Worm (Caenorhabditis elegans) whole organism, L3 larva: ENCODE results near the gene C45G9.5.
A peak's percentile ranks its signal among the peaks of the same experiment; 100 is the strongest.

Experiments used
- R02D3.7 ChIP-seq: fragments of 150-350 bp; optimal IDR thresholded peaks from 2 replicates; lab custom pipeline; 2014; ENCODE audit warnings: missing biosample characterization, missing genetic modification characterization
- ZK546.5 ChIP-seq: sonication (generic microtip); optimal IDR thresholded peaks from 2 replicates; lab custom pipeline; 2017; ENCODE audit warnings: missing biosample characterization, missing genetic modification characterization
- aly-2 ChIP-seq: fragments of 150-350 bp; optimal IDR thresholded peaks from 2 replicates; lab custom pipeline; 2014; ENCODE audit warnings: missing biosample characterization, missing genetic modification characterization
- ama-1 ChIP-seq: fragments of 150-350 bp; optimal IDR thresholded peaks from 2 replicates; lab custom pipeline; 2018
- ceh-16 ChIP-seq: sonication (generic microtip); optimal IDR thresholded peaks from 2 replicates; lab custom pipeline; 2017; ENCODE audit warnings: missing biosample characterization, missing genetic modification characterization
- ceh-82 ChIP-seq: fragments of 150-350 bp; optimal IDR thresholded peaks from 2 replicates; lab custom pipeline; 2014; ENCODE audit warnings: missing biosample characterization, missing genetic modification characterization
- ceh-9 ChIP-seq: sonication (generic microtip); optimal IDR thresholded peaks from 2 replicates; lab custom pipeline; 2018; ENCODE audit warnings: missing biosample characterization, missing genetic modification characterization
- daf-12 ChIP-seq: fragments of 150-350 bp; optimal IDR thresholded peaks from 2 replicates; lab custom pipeline; 2014; ENCODE audit warnings: missing biosample characterization, missing genetic modification reagents, missing genetic modification characterization
- egl-27 ChIP-seq: sonication (generic microtip); optimal IDR thresholded peaks from 4 replicates; lab custom pipeline; 2017; ENCODE audit warnings: missing biosample characterization, missing genetic modification reagents, missing genetic modification characterization
- egl-5 ChIP-seq: fragments of 150-350 bp; optimal IDR thresholded peaks from 2 replicates; lab custom pipeline; 2017; ENCODE audit warnings: missing biosample characterization, missing genetic modification reagents, missing genetic modification characterization, inconsistent platforms
- elt-1 ChIP-seq: fragments of 150-350 bp; optimal IDR thresholded peaks from 2 replicates; lab custom pipeline; 2014; ENCODE audit warnings: missing biosample characterization, missing genetic modification characterization
- elt-2 ChIP-seq: sonication (generic microtip); optimal IDR thresholded peaks from 2 replicates; lab custom pipeline; 2016; ENCODE audit warnings: missing genetic modification reagents, mild to moderate bottlenecking, missing genetic modification characterization, missing compliant biosample characterization
- elt-3 ChIP-seq, 3 experiments: fragments of 150-350 bp in 1 of 3; sonication (generic microtip) in 2 of 3; optimal IDR thresholded peaks; 2 replicates in 2 of 3; 4 replicates in 1 of 3; lab custom pipeline; 2014 to 2017; ENCODE audit warnings: missing biosample characterization in 3 of 3, missing genetic modification characterization in 3 of 3
- eor-1 ChIP-seq, 2 experiments: fragments of 150-350 bp; optimal IDR thresholded peaks; 2 replicates each; lab custom pipeline; 2014 to 2018; ENCODE audit warnings: missing biosample characterization in 2 of 2, missing genetic modification characterization in 2 of 2
- fkh-10 ChIP-seq: sonication (generic microtip); optimal IDR thresholded peaks from 2 replicates; lab custom pipeline; 2017; ENCODE audit warnings: missing biosample characterization, missing genetic modification reagents, missing genetic modification characterization
- fkh-2 ChIP-seq: fragments of 150-350 bp; optimal IDR thresholded peaks from 2 replicates; lab custom pipeline; 2014; ENCODE audit warnings: missing biosample characterization, missing genetic modification reagents, missing genetic modification characterization
- fos-1 ChIP-seq: fragments of 150-350 bp; optimal IDR thresholded peaks from 2 replicates; lab custom pipeline; 2014; ENCODE audit warnings: missing biosample characterization, missing genetic modification characterization
- hmg-11 ChIP-seq: sonication (generic microtip); optimal IDR thresholded peaks from 2 replicates; lab custom pipeline; 2016; ENCODE audit warnings: missing genetic modification characterization, missing compliant biosample characterization
- jun-1 ChIP-seq: fragments of 150-350 bp; optimal IDR thresholded peaks from 2 replicates; lab custom pipeline; 2014; ENCODE audit warnings: missing biosample characterization, missing genetic modification reagents, missing genetic modification characterization
- lin-15B ChIP-seq: fragments of 150-350 bp; optimal IDR thresholded peaks from 2 replicates; lab custom pipeline; 2014; ENCODE audit warnings: missing biosample characterization, missing genetic modification characterization
- lin-39 ChIP-seq: fragments of 150-350 bp; optimal IDR thresholded peaks from 2 replicates; lab custom pipeline; 2018; ENCODE audit warnings: missing biosample characterization, missing genetic modification reagents, missing genetic modification characterization
- lsy-12 ChIP-seq: sonication (generic microtip); optimal IDR thresholded peaks from 2 replicates; lab custom pipeline; 2016; ENCODE audit warnings: mild to moderate bottlenecking, missing genetic modification characterization, missing compliant biosample characterization
- mdl-1 ChIP-seq: fragments of 150-350 bp; optimal IDR thresholded peaks from 2 replicates; lab custom pipeline; 2014; ENCODE audit warnings: missing biosample characterization, missing genetic modification characterization
- mml-1 ChIP-seq: fragments of 150-350 bp; sonication (generic microtip); optimal IDR thresholded peaks from 3 replicates; lab custom pipeline; 2014; ENCODE audit warnings: missing biosample characterization, missing genetic modification characterization
- nfya-1 ChIP-seq: sonication (generic microtip); optimal IDR thresholded peaks from 2 replicates; lab custom pipeline; 2017; ENCODE audit warnings: missing genetic modification characterization, mild to moderate bottlenecking, missing compliant biosample characterization, antibody characterized with exemption, moderate library complexity; ENCODE audit not compliant: insufficient read depth
- nhr-12 ChIP-seq: fragments of 150-350 bp; optimal IDR thresholded peaks from 2 replicates; lab custom pipeline; 2014; ENCODE audit warnings: missing biosample characterization, missing genetic modification characterization
- nhr-23 ChIP-seq: fragments of 150-350 bp; optimal IDR thresholded peaks from 2 replicates; lab custom pipeline; 2014; ENCODE audit warnings: missing biosample characterization, missing genetic modification reagents, missing genetic modification characterization
- nhr-237 ChIP-seq: fragments of 150-350 bp; optimal IDR thresholded peaks from 2 replicates; lab custom pipeline; 2014; ENCODE audit warnings: missing biosample characterization, missing genetic modification characterization
- nhr-25 ChIP-seq: sonication (generic microtip); optimal IDR thresholded peaks from 2 replicates; lab custom pipeline; 2017; ENCODE audit warnings: missing biosample characterization, missing genetic modification characterization
- nhr-28 ChIP-seq: fragments of 150-350 bp; optimal IDR thresholded peaks from 2 replicates; lab custom pipeline; 2014; ENCODE audit warnings: missing biosample characterization, missing genetic modification characterization
- nhr-43 ChIP-seq: sonication (generic microtip); optimal IDR thresholded peaks from 2 replicates; lab custom pipeline; 2016; ENCODE audit warnings: mild to moderate bottlenecking, missing genetic modification characterization, missing compliant biosample characterization; ENCODE audit not compliant: poor library complexity, severe bottlenecking
- nhr-67 ChIP-seq: fragments of 150-350 bp; optimal IDR thresholded peaks from 2 replicates; lab custom pipeline; 2014; ENCODE audit warnings: missing biosample characterization, missing genetic modification characterization
- nhr-76 ChIP-seq: fragments of 150-350 bp; sonication (generic microtip); optimal IDR thresholded peaks from 5 replicates; lab custom pipeline; 2014; ENCODE audit warnings: missing biosample characterization, missing genetic modification characterization
- nhr-77 ChIP-seq: fragments of 150-350 bp; optimal IDR thresholded peaks from 2 replicates; lab custom pipeline; 2014; ENCODE audit warnings: missing biosample characterization, missing genetic modification characterization
- pha-4 ChIP-seq: fragments of 150-350 bp; optimal IDR thresholded peaks from 2 replicates; lab custom pipeline; 2014; ENCODE audit warnings: missing biosample characterization, missing genetic modification reagents, missing genetic modification characterization
- pqm-1 ChIP-seq: fragments of 150-350 bp; optimal IDR thresholded peaks from 2 replicates; lab custom pipeline; 2017; ENCODE audit warnings: missing biosample characterization, missing genetic modification characterization, inconsistent platforms
- sea-2 ChIP-seq: fragments of 150-350 bp; sonication (generic microtip); optimal IDR thresholded peaks from 4 replicates; lab custom pipeline; 2014; ENCODE audit warnings: missing biosample characterization, missing genetic modification reagents, missing genetic modification characterization
- skn-1 ChIP-seq: fragments of 150-350 bp; optimal IDR thresholded peaks from 2 replicates; lab custom pipeline; 2014; ENCODE audit warnings: missing biosample characterization, missing genetic modification characterization
- snpc-4 ChIP-seq: fragments of 150-350 bp; optimal IDR thresholded peaks from 2 replicates; lab custom pipeline; 2014; ENCODE audit warnings: missing biosample characterization, missing genetic modification characterization
- tbx-2 ChIP-seq: sonication (generic microtip); optimal IDR thresholded peaks from 2 replicates; lab custom pipeline; 2016; ENCODE audit warnings: mild to moderate bottlenecking, missing genetic modification characterization, missing compliant biosample characterization
- unc-39 ChIP-seq: sonication (generic microtip); optimal IDR thresholded peaks from 4 replicates; lab custom pipeline; 2017; ENCODE audit warnings: missing biosample characterization, missing genetic modification characterization
- unc-62 ChIP-seq: fragments of 150-350 bp; sonication (generic microtip); optimal IDR thresholded peaks from 4 replicates; lab custom pipeline; 2014; ENCODE audit warnings: missing biosample characterization, missing genetic modification reagents, missing genetic modification characterization
- zag-1 ChIP-seq: fragments of 150-350 bp; optimal IDR thresholded peaks from 2 replicates; lab custom pipeline; 2014; ENCODE audit warnings: missing biosample characterization, missing genetic modification characterization
- ztf-11 ChIP-seq: fragments of 150-350 bp; optimal IDR thresholded peaks from 2 replicates; lab custom pipeline; 2014; ENCODE audit warnings: missing biosample characterization, missing genetic modification characterization
- ztf-4 ChIP-seq: fragments of 150-350 bp; optimal IDR thresholded peaks from 2 replicates; lab custom pipeline; 2014; ENCODE audit warnings: missing biosample characterization, missing genetic modification characterization

Gene C45G9.5

DNA sequence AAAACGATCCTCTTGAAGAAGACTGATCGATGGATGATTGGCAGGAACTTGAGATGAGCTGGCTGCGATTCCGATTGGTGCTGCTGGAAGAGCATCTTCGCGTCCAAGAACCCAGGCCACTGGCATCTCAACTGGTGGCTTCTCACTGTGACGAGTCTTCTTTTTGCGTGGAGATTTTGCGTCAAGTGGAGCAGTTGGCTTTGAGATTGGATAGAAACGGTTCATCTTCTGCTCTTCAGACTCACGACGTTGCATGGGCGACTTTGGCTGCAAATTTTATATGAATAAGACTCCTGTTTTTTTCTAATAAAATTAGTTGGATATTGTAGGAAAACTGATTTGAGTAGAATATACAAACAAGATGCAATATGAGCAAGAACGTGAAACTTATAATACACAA is 37.2 kb upstream of the C45G9.5 start:
- TF ChIP-seq unc-39 (tag; lab: Kevin White, UChicago) (no peak), snpc-4 (tag; lab: Kevin White, UChicago) (no peak), unc-62 (GFP tag; lab: Kevin White, UChicago) (no peak), fkh-10 (GFP tag; lab: Kevin White, UChicago) (no peak), hmg-11 (tag; lab: Kevin White, UChicago) (no peak), ztf-4 (tag; lab: Kevin White, UChicago) (no peak), mml-1 (tag; lab: Kevin White, UChicago) (no peak), R02D3.7 (no peak), lin-15B (no peak), pha-4 (tag; lab: Kevin White, UChicago) (no peak)

- TF ChIP-seq jun-1 (no peak), nhr-28 (tag; lab: Kevin White, UChicago) (no peak), lin-39 (tag; lab: Kevin White, UChicago) (no peak), elt-1 (tag; lab: Kevin White, UChicago) (no peak), nhr-23 (tag; lab: Kevin White, UChicago) (no peak), mml-1 (tag; lab: Kevin White, UChicago) (no peak), aly-2 (tag; lab: Kevin White, UChicago) (no peak), elt-2 (tag; lab: Kevin White, UChicago) (no peak), pha-4 (tag; lab: Kevin White, UChicago) (no peak), daf-12 (tag; lab: Kevin White, UChicago) (no peak), skn-1 (tag; lab: Kevin White, UChicago) (no peak), ama-1 (lab: Kevin White, UChicago) (no peak), elt-3 (tag; optimal IDR thresholded peaks at IDR 0.05; lab: Kevin White, UChicago) (no peak), unc-39 (tag; lab: Kevin White, UChicago) (no peak), nfya-1 (no peak), nhr-25 (tag; lab: Kevin White, UChicago) (no peak), unc-62 (GFP tag; lab: Kevin White, UChicago) (no peak), R02D3.7 (no peak), snpc-4 (tag; lab: Kevin White, UChicago) (no peak), eor-1 (tag; optimal IDR thresholded peaks at IDR 0.05; lab: Kevin White, UChicago) (no peak)
Measured at ce11 chrIII:5012460-5012859, 35.5 kb upstream of the C45G9.5 start.

- TF ChIP-seq nhr-12 (tag; lab: Kevin White, UChicago) (no peak), nhr-28 (tag; lab: Kevin White, UChicago) (no peak), pha-4 (tag; lab: Kevin White, UChicago) (peak; percentile 87), lsy-12 (tag; lab: Kevin White, UChicago) (peak; percentile 76), aly-2 (tag; lab: Kevin White, UChicago) (no peak), ama-1 (lab: Kevin White, UChicago) (peak; percentile 44), ztf-4 (tag; lab: Kevin White, UChicago) (peak; percentile 66), zag-1 (tag; lab: Kevin White, UChicago) (no peak), tbx-2 (tag; lab: Kevin White, UChicago) (peak; percentile 76), ztf-11 (tag; lab: Kevin White, UChicago) (no peak), egl-5 (tag; lab: Kevin White, UChicago) (peak; percentile 26), ceh-16 (tag; lab: Kevin White, UChicago) (peak; percentile 12), eor-1 (tag; optimal IDR thresholded peaks at IDR 0.05; lab: Kevin White, UChicago) (no peak), nhr-237 (tag; lab: Kevin White, UChicago) (no peak), R02D3.7 (peak; percentile 55), ZK546.5 (tag; lab: Kevin White, UChicago) (no peak), nhr-25 (tag; lab: Kevin White, UChicago) (peak; percentile 91), ceh-82 (no peak), lin-15B (peak; percentile 73), unc-39 (tag; lab: Kevin White, UChicago) (no peak), fkh-10 (GFP tag; lab: Kevin White, UChicago) (peak; percentile 12), nhr-77 (tag; lab: Kevin White, UChicago) (no peak), fkh-2 (tag; lab: Kevin White, UChicago) (no peak), elt-2 (tag; lab: Kevin White, UChicago) (peak; percentile 66), skn-1 (tag; lab: Kevin White, UChicago) (peak; percentile 38), nhr-76 (tag; lab: Kevin White, UChicago) (no peak), lin-39 (tag; lab: Kevin White, UChicago) (peak; percentile 95), jun-1 (peak; percentile 90), sea-2 (no peak), hmg-11 (tag; lab: Kevin White, UChicago) (peak; percentile 93), elt-3 (tag; optimal IDR thresholded peaks at IDR 0.05; lab: Kevin White, UChicago) (no peak), nhr-23 (tag; lab: Kevin White, UChicago) (peak; percentile 83), unc-62 (GFP tag; lab: Kevin White, UChicago) (peak; percentile 51), daf-12 (tag; lab: Kevin White, UChicago) (no peak), pqm-1 (tag; lab: Kevin White, UChicago) (peak; percentile 38), elt-1 (tag; lab: Kevin White, UChicago) (peak; percentile 63), snpc-4 (tag; lab: Kevin White, UChicago) (peak; percentile 74), egl-27 (tag; lab: Kevin White, UChicago) (peak; percentile 64), nhr-43 (tag; lab: Kevin White, UChicago) (no peak), nfya-1 (peak; percentile 91), mdl-1 (tag; lab: Kevin White, UChicago) (peak; percentile 41), ceh-9 (tag; lab: Kevin White, UChicago) (no peak), mml-1 (tag; lab: Kevin White, UChicago) (no peak), nhr-67 (tag; lab: Kevin White, UChicago) (no peak), fos-1 (tag; lab: Kevin White, UChicago) (peak; percentile 15)
Measured at ce11 chrIII:5013915-5014346, 34.0 kb upstream of the C45G9.5 start.
